Fruit fly (Drosophila melanogaster) whole organism, prepupa: ENCODE data around the gene fipi.

ENCODE experiments used
- Eip75B ChIP-seq: fragments of 200-800 bp; sonication (Bioruptor generic); optimal IDR thresholded peaks from 3 replicates; lab custom pipeline; 2016; ENCODE audit warnings: missing biosample characterization, missing genetic modification characterization
- Ets21C ChIP-seq: fragments of 200-800 bp; sonication (Bioruptor generic); optimal IDR thresholded peaks from 3 replicates; lab custom pipeline; 2016; ENCODE audit warnings: missing biosample characterization, missing genetic modification characterization
- Sox102F ChIP-seq: fragments of 200-800 bp; sonication (Bioruptor generic); optimal IDR thresholded peaks from 2 replicates; lab custom pipeline; 2016; ENCODE audit warnings: missing biosample characterization, mild to moderate bottlenecking, missing genetic modification characterization
- cyc ChIP-seq: fragments of 200-800 bp; sonication (Bioruptor generic); optimal IDR thresholded peaks from 3 replicates; lab custom pipeline; 2016; ENCODE audit warnings: missing biosample characterization, missing genetic modification characterization
- dac ChIP-seq: fragments of 200-800 bp; sonication (Bioruptor generic); optimal IDR thresholded peaks from 2 replicates; lab custom pipeline; 2017; ENCODE audit warnings: missing biosample characterization, mild to moderate bottlenecking, missing genetic modification characterization

- no peak for TF ChIP-seq cyc (GFP tag; lab: Kevin White, UChicago)
- TF ChIP-seq Sox102F (GFP tag; lab: Kevin White, UChicago), result no peak
- no peak for TF ChIP-seq Eip75B (GFP tag; lab: Kevin White, UChicago)
- no peak for TF ChIP-seq Ets21C (GFP tag; lab: Kevin White, UChicago)
- no peak for TF ChIP-seq dac
These were observed 31.9 kb upstream of the fipi start for dm6 chr2L:4825695-4826094.
